Worm (Caenorhabditis elegans) whole organism, young adult: ENCODE data around the gene prx-3.

Experiments
- B0261.1 ChIP-seq: sonication (generic microtip); optimal IDR thresholded peaks from 2 replicates; lab custom pipeline; 2016; ENCODE audit warnings: mild to moderate bottlenecking, missing genetic modification characterization, moderate library complexity, missing compliant biosample characterization
- C06A6.2 ChIP-seq: fragments of 200-800 bp; sonication (Bioruptor generic); conservative IDR thresholded peaks from 2 replicates; pipeline ENCODE4 v1.3.6; 2022; ENCODE audit warnings: missing genetic modification characterization, missing compliant biosample characterization
- D2030.7 ChIP-seq: fragments of 200-800 bp; sonication (Bioruptor generic); IDR thresholded peaks from 2 replicates; pipeline ENCODE4 v1.3.6; 2022; ENCODE audit warnings: missing genetic modification reagents, missing genetic modification characterization, missing compliant biosample characterization
- F22D6.2 ChIP-seq: sonication (generic microtip); optimal IDR thresholded peaks from 2 replicates; lab custom pipeline; 2016; ENCODE audit warnings: mild to moderate bottlenecking, missing genetic modification characterization, missing compliant biosample characterization
- F33H1.4 ChIP-seq: fragments of 200-800 bp; sonication (Bioruptor generic); IDR thresholded peaks from 2 replicates; pipeline ENCODE4 v1.3.6; 2022; ENCODE audit warnings: missing genetic modification reagents, missing genetic modification characterization, missing compliant biosample characterization
- T07F8.4 ChIP-seq: sonication (generic microtip); optimal IDR thresholded peaks from 2 replicates; lab custom pipeline; 2016; ENCODE audit warnings: mild to moderate bottlenecking, missing genetic modification characterization, moderate library complexity, missing compliant biosample characterization
- Y56A3A.18 ChIP-seq: fragments of 200-800 bp; sonication (Bioruptor generic); IDR thresholded peaks from 2 replicates; pipeline ENCODE4 v1.3.6; 2022; ENCODE audit warnings: missing genetic modification reagents, missing genetic modification characterization, missing compliant biosample characterization
- Y67H2A.10 ChIP-seq: fragments of 200-800 bp; sonication (Bioruptor generic); conservative IDR thresholded peaks from 2 replicates; pipeline ENCODE4 v1.3.6; 2022; ENCODE audit warnings: missing genetic modification reagents, missing genetic modification characterization, missing compliant biosample characterization
- Y79H2A.3 ChIP-seq: fragments of 200-800 bp; sonication (Bioruptor generic); conservative IDR thresholded peaks from 2 replicates; pipeline ENCODE4 v1.3.6; 2022; ENCODE audit warnings: missing genetic modification reagents, missing genetic modification characterization, missing compliant biosample characterization
- Y95B8A.8 ChIP-seq: fragments of 200-800 bp; sonication (Bioruptor generic); IDR thresholded peaks from 2 replicates; pipeline ENCODE4 v1.3.6; 2022; ENCODE audit warnings: missing genetic modification reagents, missing genetic modification characterization, missing compliant biosample characterization
- ama-1 ChIP-seq, 3 experiments: fragments of 150-350 bp in 1 of 3; sonication (generic microtip) in 2 of 3; optimal IDR thresholded peaks; 2 replicates each; lab custom pipeline; 2014 to 2018; ENCODE audit warnings: missing biosample characterization in 2 of 3, missing genetic modification characterization in 2 of 3, missing genetic modification reagents in 2 of 3
- cebp-2 ChIP-seq: fragments of 200-800 bp; sonication (Bioruptor generic); IDR thresholded peaks from 2 replicates; pipeline ENCODE4 v1.3.6; 2022; ENCODE audit warnings: missing genetic modification characterization, missing compliant biosample characterization
- ceh-27 ChIP-seq: fragments of 200-800 bp; sonication (Bioruptor generic); optimal IDR thresholded peaks from 2 replicates; lab custom pipeline; 2018; ENCODE audit warnings: mild to moderate bottlenecking, missing genetic modification characterization, moderate library complexity, missing compliant biosample characterization
- ceh-58 ChIP-seq: fragments of 200-800 bp; sonication (Bioruptor generic); IDR thresholded peaks from 2 replicates; pipeline ENCODE4 v1.3.6; 2022; ENCODE audit warnings: missing genetic modification characterization, missing compliant biosample characterization
- ekl-4 ChIP-seq: fragments of 200-800 bp; sonication (Bioruptor generic); IDR thresholded peaks from 2 replicates; pipeline ENCODE4 v1.3.6; 2022; ENCODE audit warnings: missing genetic modification reagents, missing genetic modification characterization, missing compliant biosample characterization
- hmg-20 ChIP-seq: fragments of 200-800 bp; sonication (Bioruptor generic); IDR thresholded peaks from 2 replicates; pipeline ENCODE4 v1.3.6; 2022; ENCODE audit warnings: missing genetic modification reagents, missing genetic modification characterization, missing compliant biosample characterization
- lin-40 ChIP-seq: sonication (generic microtip); optimal IDR thresholded peaks from 2 replicates; lab custom pipeline; 2016; ENCODE audit warnings: missing genetic modification characterization, mild to moderate bottlenecking, missing compliant biosample characterization, missing genotype, missing genetic modification reagents
- lsl-1 ChIP-seq: fragments of 200-800 bp; sonication (Bioruptor generic); optimal IDR thresholded peaks from 2 replicates; lab custom pipeline; 2018; ENCODE audit warnings: mild to moderate bottlenecking, missing genetic modification characterization, moderate library complexity, missing compliant biosample characterization
- nhr-179 ChIP-seq: sonication (generic microtip); optimal IDR thresholded peaks from 2 replicates; lab custom pipeline; 2016; ENCODE audit warnings: mild to moderate bottlenecking, missing genetic modification characterization, missing compliant biosample characterization
- rcor-1 ChIP-seq: fragments of 200-800 bp; sonication (Bioruptor generic); IDR thresholded peaks from 2 replicates; pipeline ENCODE4 v1.3.6; 2022; ENCODE audit warnings: missing genetic modification reagents, missing genetic modification characterization, missing compliant biosample characterization
- rpc-1 ChIP-seq, 2 experiments: fragments of 150-350 bp in 1 of 2; sonication (generic microtip) in 1 of 2; optimal IDR thresholded peaks; 2 replicates each; lab custom pipeline; 2014 to 2018; ENCODE audit warnings: missing biosample characterization in 1 of 2, missing genetic modification characterization in 1 of 2, missing genetic modification reagents in 1 of 2, missing genotype in 1 of 2
- sdz-38 ChIP-seq: sonication (generic microtip); optimal IDR thresholded peaks from 2 replicates; lab custom pipeline; 2016; ENCODE audit warnings: missing genotype, missing genetic modification characterization, missing compliant biosample characterization
- sea-2 ChIP-seq: fragments of 200-800 bp; sonication (Bioruptor generic); IDR thresholded peaks from 2 replicates; pipeline ENCODE4 v1.3.6; 2022; ENCODE audit warnings: missing genetic modification characterization, missing compliant biosample characterization
- tbx-9 ChIP-seq: sonication (generic microtip); optimal IDR thresholded peaks from 2 replicates; lab custom pipeline; 2016; ENCODE audit warnings: borderline replicate concordance, missing genetic modification characterization, inconsistent platforms, missing compliant biosample characterization
- xnd-1 ChIP-seq: sonication (generic microtip); optimal IDR thresholded peaks from 2 replicates; lab custom pipeline; 2016; ENCODE audit warnings: missing genotype, missing genetic modification reagents, missing genetic modification characterization, missing compliant biosample characterization
- ztf-28 ChIP-seq: fragments of 200-800 bp; sonication (Bioruptor generic); IDR thresholded peaks from 2 replicates; pipeline ENCODE4 v1.3.6; 2022; ENCODE audit warnings: missing genetic modification reagents, missing genetic modification characterization, missing compliant biosample characterization

prx-3 gene

ce11 chrX:6066618-6067017, 46.1 kb downstream of the prx-3 start (continued):
- TF ChIP-seq sea-2 (GFP tag; lab: Robert Waterston, UW) (no peak), ama-1 (optimal IDR thresholded peaks at IDR 0.05; lab: Kevin White, UChicago) (no peak), ama-1 (GFP tag; optimal IDR thresholded peaks at IDR 0.05; lab: Kevin White, UChicago) (no peak), Y95B8A.8 (GFP tag; lab: Robert Waterston, UW) (no peak)

- TF ChIP-seq hmg-20 (GFP tag; lab: Robert Waterston, UW), result no peak
- TF ChIP-seq sdz-38 (tag; lab: Kevin White, UChicago), result no peak
- no peak for TF ChIP-seq F22D6.2
- TF ChIP-seq lin-40 (tag; lab: Kevin White, UChicago), result no peak
- no peak for TF ChIP-seq T07F8.4 (tag; lab: Kevin White, UChicago)
- no peak for TF ChIP-seq F33H1.4 (GFP tag; lab: Robert Waterston, UW)
- TF ChIP-seq xnd-1 (tag; lab: Kevin White, UChicago), result no peak
- TF ChIP-seq cebp-2 (GFP tag; lab: Robert Waterston, UW), result no peak
- TF ChIP-seq tbx-9 (tag; lab: Kevin White, UChicago), result no peak
- no peak for TF ChIP-seq lsl-1
- no peak for TF ChIP-seq Y79H2A.3 (GFP tag; lab: Robert Waterston, UW)
- TF ChIP-seq ceh-58 (GFP tag; lab: Robert Waterston, UW), result no peak
These were observed 46.7 kb downstream of the prx-3 start, which contains the start of gene ptr-4 for ce11 chrX:6065936-6066452. ptr-4 (minus strand) TSS chrX:6065986.

- TF ChIP-seq C06A6.2 (GFP tag; lab: Robert Waterston, UW), result no peak
- TF ChIP-seq Y56A3A.18 (GFP tag; lab: Robert Waterston, UW), result no peak
- TF ChIP-seq B0261.1 (tag; lab: Kevin White, UChicago), result no peak
- TF ChIP-seq nhr-179 (tag; lab: Kevin White, UChicago), result no peak
- TF ChIP-seq tbx-9 (tag; lab: Kevin White, UChicago), result no peak
- TF ChIP-seq rcor-1 (GFP tag; lab: Robert Waterston, UW), result no peak
- TF ChIP-seq D2030.7 (GFP tag; lab: Robert Waterston, UW), result no peak
- TF ChIP-seq ceh-58 (GFP tag; lab: Robert Waterston, UW), result no peak
- TF ChIP-seq ceh-27, result no peak
- no peak for TF ChIP-seq ekl-4
- TF ChIP-seq ztf-28 (GFP tag; lab: Robert Waterston, UW), result no peak
- no peak for TF ChIP-seq rpc-1 (optimal IDR thresholded peaks at IDR 0.05; lab: Kevin White, UChicago)
- TF ChIP-seq rpc-1 (tag; optimal IDR thresholded peaks at IDR 0.05; lab: Kevin White, UChicago), result no peak
- TF ChIP-seq Y67H2A.10 (GFP tag; lab: Robert Waterston, UW), result no peak
These were observed 48.3 kb downstream of the prx-3 start for ce11 chrX:6064385-6064784.
